Fruit fly (Drosophila melanogaster): ENCODE results near the gene Ptth.

dm6 chr2L:533734-534133, 43.0 kb downstream of the Ptth start:
- TF ChIP-seq CG16779 (tag; optimal IDR thresholded peaks at IDR 0.05) (no peak), CG32006 (GFP tag; optimal IDR thresholded peaks at IDR 0.05) (no peak), dac (GFP tag; optimal IDR thresholded peaks at IDR 0.05) (no peak), topi (GFP tag; optimal IDR thresholded peaks at IDR 0.05) (no peak), Lpt (GFP tag; optimal IDR thresholded peaks at IDR 0.05) (no peak), OdsH (GFP tag; optimal IDR thresholded peaks at IDR 0.05) (no peak), Gug (GFP tag; IDR thresholded peaks at IDR 0.05) (no peak), Sox102F (GFP tag; optimal IDR thresholded peaks at IDR 0.05) (no peak), CG6808 (GFP tag; optimal IDR thresholded peaks at IDR 0.05) (no peak), CG6854 (GFP tag; optimal IDR thresholded peaks at IDR 0.05) (peak; percentile 24)
